Fruit fly (Drosophila melanogaster) whole organism, embryonic: ENCODE data around the gene CG12096.

Source experiments
- CG10209 ChIP-seq: fragments of 200-800 bp; sonication (Bioruptor generic); optimal IDR thresholded peaks from 3 replicates; lab custom pipeline; 2017; ENCODE audit warnings: missing biosample characterization, mild to moderate bottlenecking, missing genetic modification characterization, missing genetic modification reagents
- CG1024 ChIP-seq: fragments of 200-800 bp; sonication (Bioruptor generic); IDR thresholded peaks from 2 replicates; pipeline ENCODE4 v1.3.6; 2022; ENCODE audit warnings: missing biosample characterization, missing genetic modification characterization
- CG10431 ChIP-seq: fragments of 200-800 bp; sonication (Bioruptor generic); optimal IDR thresholded peaks from 3 replicates; lab custom pipeline; 2018; ENCODE audit warnings: missing biosample characterization, mild to moderate bottlenecking, missing genetic modification characterization
- CG11247 ChIP-seq: fragments of 200-800 bp; sonication (Bioruptor generic); IDR thresholded peaks from 2 replicates; pipeline ENCODE4 v1.3.6; 2022; ENCODE audit warnings: missing biosample characterization, missing genetic modification characterization
- CG11560 ChIP-seq: fragments of 200-800 bp; sonication (Bioruptor generic); IDR thresholded peaks from 3 replicates; pipeline ENCODE4 v1.3.6; 2022; ENCODE audit warnings: missing biosample characterization, missing genetic modification characterization
- CG12155 ChIP-seq: fragments of 200-800 bp; sonication (Bioruptor generic); optimal IDR thresholded peaks from 3 replicates; lab custom pipeline; 2016; ENCODE audit warnings: missing biosample characterization, missing genetic modification characterization
- CG14710 ChIP-seq: fragments of 200-800 bp; sonication (Bioruptor generic); optimal IDR thresholded peaks from 3 replicates; lab custom pipeline; 2019; ENCODE audit warnings: missing biosample characterization, mild to moderate bottlenecking, missing genetic modification characterization, moderate library complexity
- CG17385 ChIP-seq: fragments of 200-800 bp; sonication (Bioruptor generic); optimal IDR thresholded peaks from 3 replicates; lab custom pipeline; 2018; ENCODE audit warnings: missing biosample characterization, mild to moderate bottlenecking, missing genetic modification characterization
- CG17802 ChIP-seq: fragments of 200-800 bp; sonication (Bioruptor generic); optimal IDR thresholded peaks from 2 replicates; lab custom pipeline; 2018; ENCODE audit warnings: missing biosample characterization, mild to moderate bottlenecking, missing genetic modification characterization, moderate library complexity
- CG2875 ChIP-seq: fragments of 200-800 bp; sonication (Bioruptor generic); optimal IDR thresholded peaks from 2 replicates; lab custom pipeline; 2017; ENCODE audit warnings: missing biosample characterization, mild to moderate bottlenecking, missing genetic modification characterization, missing genetic modification reagents
- CG3407 ChIP-seq: fragments of 200-800 bp; sonication (Bioruptor generic); optimal IDR thresholded peaks from 2 replicates; lab custom pipeline; 2018; ENCODE audit warnings: missing biosample characterization, mild to moderate bottlenecking, missing genetic modification characterization
- CG34376 ChIP-seq: fragments of 200-800 bp; sonication (Bioruptor generic); optimal IDR thresholded peaks from 2 replicates; lab custom pipeline; 2018; ENCODE audit warnings: missing biosample characterization, mild to moderate bottlenecking, missing genetic modification characterization
- CG8359 ChIP-seq: fragments of 200-800 bp; sonication (Bioruptor generic); optimal IDR thresholded peaks from 2 replicates; lab custom pipeline; 2017; ENCODE audit warnings: missing biosample characterization, mild to moderate bottlenecking, missing genetic modification characterization, borderline replicate concordance
- CG8765 ChIP-seq: fragments of 200-800 bp; sonication (Bioruptor generic); IDR thresholded peaks from 2 replicates; pipeline ENCODE4 v1.3.6; 2022; ENCODE audit warnings: missing biosample characterization, missing genetic modification characterization
- CG9609 ChIP-seq: fragments of 200-800 bp; sonication (Bioruptor generic); optimal IDR thresholded peaks from 3 replicates; lab custom pipeline; 2016; ENCODE audit warnings: missing biosample characterization, missing genetic modification characterization
- CG9932 ChIP-seq: fragments of 200-800 bp; sonication (Bioruptor generic); IDR thresholded peaks from 2 replicates; pipeline ENCODE4 v1.3.6; 2022; ENCODE audit warnings: missing biosample characterization, missing genetic modification characterization
- Chrac-16 ChIP-seq: fragments of 200-800 bp; sonication (Bioruptor generic); optimal IDR thresholded peaks from 3 replicates; lab custom pipeline; 2016; ENCODE audit warnings: missing biosample characterization, missing genetic modification characterization
- CoRest ChIP-seq: fragments of 200-800 bp; sonication (Bioruptor generic); optimal IDR thresholded peaks from 3 replicates; lab custom pipeline; 2018; ENCODE audit warnings: missing biosample characterization, mild to moderate bottlenecking, missing genetic modification characterization, moderate library complexity
- Eip74EF ChIP-seq, 2 experiments: fragments of 200-800 bp in 1 of 2; fragments of >200 bp in 1 of 2; sonication (Bioruptor generic) in 1 of 2; optimal IDR thresholded peaks; 2 replicates each; lab custom pipeline; 2017 to 2019; ENCODE audit warnings: missing biosample characterization in 2 of 2, missing genetic modification characterization in 2 of 2, mild to moderate bottlenecking in 1 of 2, moderate library complexity in 1 of 2
- Ets65A ChIP-seq: fragments of 200-800 bp; sonication (Bioruptor generic); peaks from one replicate; lab custom pipeline; 2016; ENCODE audit warnings: missing biosample characterization, missing genetic modification characterization
- HHEX ChIP-seq: fragments of 200-800 bp; sonication (Bioruptor generic); optimal IDR thresholded peaks from 3 replicates; lab custom pipeline; 2017; ENCODE audit warnings: missing biosample characterization, mild to moderate bottlenecking, missing genetic modification characterization, missing genetic modification reagents
- HLHmδ ChIP-seq: fragments of 200-800 bp; sonication (Bioruptor generic); optimal IDR thresholded peaks from 2 replicates; lab custom pipeline; 2018; ENCODE audit warnings: missing biosample characterization, mild to moderate bottlenecking, missing genetic modification characterization, moderate library complexity
- Hand ChIP-seq: fragments of 200-800 bp; sonication (Bioruptor generic); optimal IDR thresholded peaks from 2 replicates; lab custom pipeline; 2017; ENCODE audit warnings: mild to moderate bottlenecking, missing biosample characterization, missing genetic modification reagents, missing genetic modification characterization
- Hmr ChIP-seq: fragments of 200-800 bp; sonication (Bioruptor generic); optimal IDR thresholded peaks from 3 replicates; lab custom pipeline; 2017; ENCODE audit warnings: mild to moderate bottlenecking, missing biosample characterization, missing genetic modification reagents, missing genetic modification characterization
- MTF-1 ChIP-seq: fragments of 200-800 bp; sonication (Bioruptor generic); optimal IDR thresholded peaks from 2 replicates; lab custom pipeline; 2018; ENCODE audit warnings: missing biosample characterization, mild to moderate bottlenecking, missing genetic modification characterization, borderline replicate concordance
- Mad ChIP-seq: fragments of 200-800 bp; sonication (Bioruptor generic); optimal IDR thresholded peaks from 2 replicates; lab custom pipeline; 2016; ENCODE audit warnings: missing biosample characterization, missing genetic modification characterization
- Neu2 ChIP-seq: fragments of 200-800 bp; sonication (Bioruptor generic); optimal IDR thresholded peaks from 3 replicates; lab custom pipeline; 2016; ENCODE audit warnings: missing biosample characterization, missing genetic modification characterization, borderline replicate concordance
- Pdp1 ChIP-seq, 2 experiments: fragments of 200-800 bp; sonication (Bioruptor generic); optimal IDR thresholded peaks; 3 replicates each; lab custom pipeline; 2016; ENCODE audit warnings: missing biosample characterization in 2 of 2, missing genetic modification characterization in 2 of 2, mild to moderate bottlenecking in 1 of 2, moderate library complexity in 1 of 2
- Side ChIP-seq: fragments of 200-800 bp; sonication (Bioruptor generic); optimal IDR thresholded peaks from 2 replicates; lab custom pipeline; 2016; ENCODE audit warnings: missing biosample characterization, missing genetic modification characterization
- Sry-δ ChIP-seq: fragments of 200-800 bp; sonication (Bioruptor generic); optimal IDR thresholded peaks from 2 replicates; lab custom pipeline; 2016; ENCODE audit warnings: missing biosample characterization, missing genetic modification characterization
- ap ChIP-seq: fragments of 200-800 bp; sonication (Bioruptor generic); IDR thresholded peaks from 2 replicates; pipeline ENCODE4 v1.3.6; 2022; ENCODE audit warnings: missing biosample characterization, missing genetic modification characterization
- az2 ChIP-seq: fragments of 200-800 bp; sonication (Bioruptor generic); optimal IDR thresholded peaks from 3 replicates; lab custom pipeline; 2016; ENCODE audit warnings: missing biosample characterization, missing genetic modification characterization
- ci ChIP-seq: fragments of 200-800 bp; sonication (Bioruptor generic); IDR thresholded peaks from 3 replicates; pipeline ENCODE4 v1.3.6; 2022; ENCODE audit warnings: missing biosample characterization, missing genetic modification characterization
- danr ChIP-seq: fragments of 200-800 bp; sonication (Bioruptor generic); IDR thresholded peaks from 2 replicates; pipeline ENCODE4 v1.3.6; 2022; ENCODE audit warnings: missing biosample characterization, missing genetic modification characterization
- disco-r ChIP-seq: fragments of 200-800 bp; sonication (Bioruptor generic); optimal IDR thresholded peaks from 2 replicates; lab custom pipeline; 2016; ENCODE audit warnings: missing biosample characterization, missing genetic modification characterization
- ems ChIP-seq: fragments of 200-800 bp; sonication (Bioruptor generic); optimal IDR thresholded peaks from 3 replicates; lab custom pipeline; 2016; ENCODE audit warnings: missing biosample characterization, missing genetic modification characterization
- eve ChIP-seq, 2 experiments: fragments of >200 bp; optimal IDR thresholded peaks; 2 replicates each; lab custom pipeline; 2017; ENCODE audit warnings: missing biosample characterization in 2 of 2, missing genetic modification characterization in 2 of 2
- gcm ChIP-seq: fragments of 200-800 bp; sonication (Bioruptor generic); optimal IDR thresholded peaks from 2 replicates; lab custom pipeline; 2019; ENCODE audit warnings: missing biosample characterization, mild to moderate bottlenecking, missing genetic modification characterization, moderate library complexity
- grn ChIP-seq: fragments of 200-800 bp; sonication (Bioruptor generic); optimal IDR thresholded peaks from 3 replicates; lab custom pipeline; 2017; ENCODE audit warnings: missing biosample characterization, missing genetic modification characterization
- ind ChIP-seq: fragments of 200-800 bp; sonication (Bioruptor generic); optimal IDR thresholded peaks from 3 replicates; lab custom pipeline; 2016; ENCODE audit warnings: missing biosample characterization, missing genetic modification characterization
- jigr1 ChIP-seq: fragments of 200-800 bp; sonication (Bioruptor generic); IDR thresholded peaks from 3 replicates; pipeline ENCODE4 v1.3.6; 2022; ENCODE audit warnings: missing biosample characterization, missing genetic modification characterization
- kay ChIP-seq: fragments of 200-800 bp; sonication (Bioruptor generic); optimal IDR thresholded peaks from 2 replicates; lab custom pipeline; 2016; ENCODE audit warnings: missing biosample characterization, missing genetic modification characterization
- nom ChIP-seq: fragments of 200-800 bp; sonication (Bioruptor generic); optimal IDR thresholded peaks from 2 replicates; lab custom pipeline; 2017; ENCODE audit warnings: missing biosample characterization, missing genetic modification characterization, mild to moderate bottlenecking, moderate library complexity, missing genetic modification reagents
- oc ChIP-seq: fragments of 200-800 bp; sonication (Bioruptor generic); optimal IDR thresholded peaks from 2 replicates; lab custom pipeline; 2018; ENCODE audit warnings: missing biosample characterization, mild to moderate bottlenecking, missing genetic modification characterization, moderate library complexity
- onecut ChIP-seq: fragments of 200-800 bp; sonication (Bioruptor generic); IDR thresholded peaks from 2 replicates; pipeline ENCODE4 v1.3.6; 2022; ENCODE audit warnings: missing biosample characterization, missing genetic modification characterization
- pnt ChIP-seq: fragments of 200-800 bp; sonication (Bioruptor generic); optimal IDR thresholded peaks from 3 replicates; lab custom pipeline; 2016; ENCODE audit warnings: missing biosample characterization, missing genetic modification characterization
- ssp ChIP-seq: fragments of 200-800 bp; sonication (Bioruptor generic); IDR thresholded peaks from 2 replicates; pipeline ENCODE4 v1.3.6; 2022; ENCODE audit warnings: missing biosample characterization, missing genetic modification characterization
- tin ChIP-seq: fragments of 200-800 bp; sonication (Bioruptor generic); optimal IDR thresholded peaks from 3 replicates; lab custom pipeline; 2016; ENCODE audit warnings: missing biosample characterization, missing genetic modification characterization
- zen2 ChIP-seq: fragments of 200-800 bp; sonication (Bioruptor generic); IDR thresholded peaks from 3 replicates; pipeline ENCODE4 v1.3.6; 2022; ENCODE audit warnings: missing biosample characterization, missing genetic modification characterization; ENCODE audit not compliant: partially characterized antibody
- zfh1 ChIP-seq: fragments of 200-800 bp; sonication (Bioruptor generic); IDR thresholded peaks from 3 replicates; pipeline ENCODE4 v1.3.6; 2022; ENCODE audit warnings: missing biosample characterization, missing genetic modification characterization

CG12096 gene

dm6 chrX:13135702-13136101, 23.7 kb upstream of the CG12096 start (continued):
- TF ChIP-seq MTF-1 (peak; percentile 18), CG10209 (GFP tag; lab: Kevin White, UChicago) (peak; percentile 48), Hmr (GFP tag; lab: Kevin White, UChicago) (peak; percentile 21), Side (GFP tag; lab: Kevin White, UChicago) (peak; percentile 21), CoRest (peak; percentile 59), CG8765 (no peak), CG1024 (GFP tag; lab: Robert Waterston, UW) (0 out of 2 replicates have a peak, but pooled peaks have one; percentile 30), Hand (no peak), CG17385 (peak; percentile 60), ap (GFP tag; lab: Robert Waterston, UW) (peak; percentile 29; the same call in 1 of the 2 replicates), HHEX (GFP tag; lab: Kevin White, UChicago) (peak; percentile 8), CG11560 (tag; lab: Robert Waterston, UW) (no peak), Mad (GFP tag; lab: Kevin White, UChicago) (no peak), HLHmδ (GFP tag; lab: Kevin White, UChicago) (no peak), CG3407 (GFP tag; lab: Kevin White, UChicago) (peak; percentile 53), Chrac-16 (GFP tag; lab: Kevin White, UChicago) (peak; percentile 46), Neu2 (GFP tag; lab: Kevin White, UChicago) (no peak), CG14710 (tag; lab: Kevin White, UChicago) (peak; percentile 24), CG9609 (GFP tag; lab: Kevin White, UChicago) (no peak), Sry-δ (GFP tag; lab: Kevin White, UChicago) (peak; percentile 8), oc (peak; percentile 45), pnt (peak; percentile 47), tin (peak; percentile 56), CG10431 (GFP tag; lab: Kevin White, UChicago) (no peak), disco-r (GFP tag; lab: Kevin White, UChicago) (peak; percentile 19), danr (GFP tag; lab: Robert Waterston, UW) (peak; percentile 31; the same call in 1 of the 2 replicates), CG8359 (GFP tag; lab: Kevin White, UChicago) (peak; percentile 37), Ets65A (GFP tag; lab: Kevin White, UChicago) (peak; percentile 86), nom (GFP tag; lab: Kevin White, UChicago) (no peak), Eip74EF (GFP tag; optimal IDR thresholded peaks at IDR 0.05; lab: Kevin White, UChicago) (peak in 1 of 2 experiments; percentile 2), CG11247 (0 out of 2 replicates have a peak, but pooled peaks have one; percentile 7), grn (GFP tag; lab: Kevin White, UChicago) (no peak), zfh1 (GFP tag; lab: Robert Waterston, UW) (peak; percentile 72), zen2 (GFP tag; lab: Robert Waterston, UW) (no peak), onecut (peak; percentile 55), CG12155 (GFP tag; lab: Kevin White, UChicago) (peak; percentile 29), ssp (peak; percentile 33; the same call in 1 of the 2 replicates), eve (GFP tag; optimal IDR thresholded peaks at IDR 0.05; lab: Kevin White, UChicago) (peak in 1 of 2 experiments; percentile 86), Pdp1 (GFP tag; optimal IDR thresholded peaks at IDR 0.05; lab: Kevin White, UChicago) (peak; percentile 33 to 44), ci (peak; percentile 88), CG17802 (tag; lab: Kevin White, UChicago) (no peak), az2 (peak; percentile 60), CG2875 (peak; percentile 45), jigr1 (no peak), kay (peak; percentile 19), ind (GFP tag; lab: Kevin White, UChicago) (peak; percentile 74), CG9932 (GFP tag; lab: Robert Waterston, UW) (0 out of 2 replicates have a peak, but pooled peaks have one; percentile 13), CG34376 (GFP tag; lab: Kevin White, UChicago) (no peak), gcm (GFP tag; lab: Kevin White, UChicago) (peak; percentile 28), ems (GFP tag; lab: Kevin White, UChicago) (peak; percentile 54)
